Worm (Caenorhabditis elegans) whole organism, L4/young adult: ENCODE data around the gene Y43F8C.5.

Experiments
- W03F9.2 ChIP-seq: fragments of 150-350 bp; optimal IDR thresholded peaks from 2 replicates; lab custom pipeline; 2014; ENCODE audit warnings: missing biosample characterization, missing genetic modification characterization
- dao-5 ChIP-seq: sonication (generic microtip); optimal IDR thresholded peaks from 2 replicates; lab custom pipeline; 2016; ENCODE audit warnings: missing genotype, missing genetic modification characterization, moderate library complexity, missing compliant biosample characterization
- him-1 ChIP-seq: sonication (generic microtip); optimal IDR thresholded peaks from 2 replicates; lab custom pipeline; 2016; ENCODE audit warnings: missing genotype, missing genetic modification reagents, missing genetic modification characterization, missing compliant biosample characterization

- TF ChIP-seq him-1 (tag; lab: Kevin White, UChicago) = no peak
- no peak for TF ChIP-seq W03F9.2
- no peak for TF ChIP-seq dao-5
Observed at ce11 chrV:19590826-19591225, 41.6 kb downstream of the Y43F8C.5 start.
